Fruit fly (Drosophila melanogaster) whole organism, embryonic: Measurements from ENCODE around the gene CG8136.

ENCODE experiments used
- Adf1 ChIP-seq: fragments of 200-800 bp; sonication (Bioruptor generic); IDR thresholded peaks from 2 replicates; pipeline ENCODE4 v1.3.6; 2022; ENCODE audit warnings: missing biosample characterization, missing genetic modification characterization
- Aef1 ChIP-seq: fragments of 200-800 bp; sonication (Bioruptor generic); IDR thresholded peaks from 3 replicates; pipeline ENCODE4 v1.3.6; 2022; ENCODE audit warnings: missing biosample characterization, missing genetic modification characterization
- Antp ChIP-seq: fragments of 200-800 bp; sonication (Bioruptor generic); optimal IDR thresholded peaks from 3 replicates; lab custom pipeline; 2016; ENCODE audit warnings: missing biosample characterization, missing genetic modification characterization
- CG10366 ChIP-seq: fragments of 200-800 bp; sonication (Bioruptor generic); IDR thresholded peaks from 2 replicates; pipeline ENCODE4 v1.3.6; 2022; ENCODE audit warnings: missing biosample characterization, missing genetic modification characterization
- CG10431 ChIP-seq: fragments of 200-800 bp; sonication (Bioruptor generic); optimal IDR thresholded peaks from 3 replicates; lab custom pipeline; 2018; ENCODE audit warnings: missing biosample characterization, mild to moderate bottlenecking, missing genetic modification characterization
- CG13123 ChIP-seq: fragments of 200-800 bp; sonication (Bioruptor generic); optimal IDR thresholded peaks from 2 replicates; lab custom pipeline; 2016; ENCODE audit warnings: missing biosample characterization, missing genetic modification characterization
- CG13287 ChIP-seq: fragments of 200-800 bp; sonication (Bioruptor generic); IDR thresholded peaks from 2 replicates; pipeline ENCODE4 v1.3.6; 2022; ENCODE audit warnings: missing biosample characterization, missing genetic modification characterization; ENCODE audit not compliant: partially characterized antibody
- CG15073 ChIP-seq: fragments of 200-800 bp; sonication (Bioruptor generic); optimal IDR thresholded peaks from 2 replicates; lab custom pipeline; 2016; ENCODE audit warnings: missing biosample characterization, missing genetic modification characterization
- CG1603 ChIP-seq: fragments of 200-800 bp; sonication (Bioruptor generic); optimal IDR thresholded peaks from 2 replicates; lab custom pipeline; 2019; ENCODE audit warnings: missing biosample characterization, mild to moderate bottlenecking, missing genetic modification characterization, moderate library complexity
- CG1647 ChIP-seq: fragments of 200-800 bp; sonication (Bioruptor generic); optimal IDR thresholded peaks from 3 replicates; lab custom pipeline; 2016; ENCODE audit warnings: missing biosample characterization, missing genetic modification characterization
- CG17385 ChIP-seq: fragments of 200-800 bp; sonication (Bioruptor generic); optimal IDR thresholded peaks from 3 replicates; lab custom pipeline; 2018; ENCODE audit warnings: missing biosample characterization, mild to moderate bottlenecking, missing genetic modification characterization
- CG31224 ChIP-seq: fragments of 200-800 bp; sonication (Bioruptor generic); IDR thresholded peaks from 2 replicates; pipeline ENCODE4 v1.3.6; 2022; ENCODE audit warnings: missing biosample characterization, missing genetic modification characterization
- CG33557 ChIP-seq: fragments of 200-800 bp; sonication (Bioruptor generic); optimal IDR thresholded peaks from 2 replicates; lab custom pipeline; 2019; ENCODE audit warnings: missing biosample characterization, mild to moderate bottlenecking, missing genetic modification characterization, moderate library complexity
- CG3995 ChIP-seq: fragments of 200-800 bp; sonication (Bioruptor generic); optimal IDR thresholded peaks from 3 replicates; lab custom pipeline; 2016; ENCODE audit warnings: missing biosample characterization, missing genetic modification characterization
- CG8765 ChIP-seq: fragments of 200-800 bp; sonication (Bioruptor generic); IDR thresholded peaks from 2 replicates; pipeline ENCODE4 v1.3.6; 2022; ENCODE audit warnings: missing biosample characterization, missing genetic modification characterization
- D ChIP-seq, 2 experiments: fragments of 200-800 bp in 1 of 2; fragments of >200 bp in 1 of 2; sonication (Bioruptor generic) in 1 of 2; optimal IDR thresholded peaks; 2 replicates in 1 of 2; 3 replicates in 1 of 2; lab custom pipeline; 2017; ENCODE audit warnings: mild to moderate bottlenecking in 1 of 2, missing biosample characterization in 1 of 2, missing genetic modification characterization in 1 of 2, missing genetic modification reagents in 1 of 2
- Dad ChIP-seq: fragments of 200-800 bp; sonication (Bioruptor generic); optimal IDR thresholded peaks from 3 replicates; lab custom pipeline; 2016; ENCODE audit warnings: missing biosample characterization, missing genetic modification characterization
- Fer2 ChIP-seq: fragments of 200-800 bp; sonication (Bioruptor generic); optimal IDR thresholded peaks from 2 replicates; lab custom pipeline; 2018; ENCODE audit warnings: missing biosample characterization, mild to moderate bottlenecking, missing genetic modification characterization, moderate library complexity
- GATAe ChIP-seq: fragments of 200-800 bp; sonication (Bioruptor generic); conservative IDR thresholded peaks from 2 replicates; pipeline ENCODE4 v1.3.6; 2022; ENCODE audit warnings: missing biosample characterization, missing genetic modification characterization
- HLH54F ChIP-seq: fragments of 200-800 bp; sonication (Bioruptor generic); optimal IDR thresholded peaks from 3 replicates; lab custom pipeline; 2016; ENCODE audit warnings: missing biosample characterization, missing genetic modification characterization
- Hand ChIP-seq: fragments of 200-800 bp; sonication (Bioruptor generic); optimal IDR thresholded peaks from 2 replicates; lab custom pipeline; 2017; ENCODE audit warnings: mild to moderate bottlenecking, missing biosample characterization, missing genetic modification reagents, missing genetic modification characterization
- Hey ChIP-seq: fragments of 200-800 bp; sonication (Bioruptor generic); optimal IDR thresholded peaks from 3 replicates; lab custom pipeline; 2018; ENCODE audit warnings: missing biosample characterization, mild to moderate bottlenecking, missing genetic modification characterization
- Hr51 ChIP-seq, 2 experiments: fragments of 200-800 bp; sonication (Bioruptor generic); optimal IDR thresholded peaks; 2 replicates in 1 of 2; 3 replicates in 1 of 2; lab custom pipeline; 2016 to 2018; ENCODE audit warnings: missing biosample characterization in 2 of 2, missing genetic modification characterization in 2 of 2, mild to moderate bottlenecking in 1 of 2, moderate library complexity in 1 of 2
- Lpt ChIP-seq: fragments of >200 bp; optimal IDR thresholded peaks from 2 replicates; lab custom pipeline; 2018; ENCODE audit warnings: missing biosample characterization, missing genetic modification characterization
- Poxn ChIP-seq: fragments of 200-800 bp; sonication (Bioruptor generic); IDR thresholded peaks from 2 replicates; pipeline ENCODE4 v1.3.6; 2022; ENCODE audit warnings: missing biosample characterization, missing genetic modification characterization
- Sry-δ ChIP-seq: fragments of 200-800 bp; sonication (Bioruptor generic); optimal IDR thresholded peaks from 2 replicates; lab custom pipeline; 2016; ENCODE audit warnings: missing biosample characterization, missing genetic modification characterization
- Usf ChIP-seq: fragments of 200-800 bp; sonication (Bioruptor generic); optimal IDR thresholded peaks from 2 replicates; lab custom pipeline; 2017; ENCODE audit warnings: missing genotype, missing biosample characterization, missing genetic modification characterization
- Vsx1 ChIP-seq: fragments of 200-800 bp; sonication (Bioruptor generic); optimal IDR thresholded peaks from 2 replicates; lab custom pipeline; 2017; ENCODE audit warnings: missing biosample characterization, mild to moderate bottlenecking, missing genetic modification characterization, missing genetic modification reagents
- ase ChIP-seq: fragments of 200-800 bp; sonication (Bioruptor generic); IDR thresholded peaks from 3 replicates; pipeline ENCODE4 v1.3.6; 2022; ENCODE audit warnings: missing biosample characterization, missing genetic modification characterization
- cad ChIP-seq: fragments of >200 bp; optimal IDR thresholded peaks from 2 replicates; lab custom pipeline; 2017; ENCODE audit warnings: missing biosample characterization, missing genetic modification characterization
- hbn ChIP-seq: fragments of 200-800 bp; sonication (Bioruptor generic); IDR thresholded peaks from 2 replicates; pipeline ENCODE4 v1.3.6; 2022; ENCODE audit warnings: missing biosample characterization, missing genetic modification characterization; ENCODE audit not compliant: partially characterized antibody
- kah ChIP-seq: fragments of 200-800 bp; sonication (Bioruptor generic); optimal IDR thresholded peaks from 2 replicates; lab custom pipeline; 2018; ENCODE audit warnings: missing biosample characterization, mild to moderate bottlenecking, missing genetic modification characterization
- lmd ChIP-seq: fragments of 200-800 bp; sonication (Bioruptor generic); IDR thresholded peaks from 2 replicates; pipeline ENCODE4 v1.3.6; 2022; ENCODE audit warnings: missing biosample characterization, missing genetic modification characterization
- lola ChIP-seq, 3 experiments: fragments of >200 bp in 2 of 3; fragments of 200-800 bp in 1 of 3; sonication (Bioruptor generic) in 1 of 3; optimal IDR thresholded peaks; 2 replicates each; lab custom pipeline; 2017 to 2019; ENCODE audit warnings: missing biosample characterization in 3 of 3, missing genetic modification characterization in 3 of 3, mild to moderate bottlenecking in 1 of 3, moderate library complexity in 1 of 3
- lov ChIP-seq, 2 experiments: fragments of 200-800 bp in 1 of 2; fragments of >200 bp in 1 of 2; sonication (Bioruptor generic) in 1 of 2; IDR thresholded peaks in 1 of 2; optimal IDR thresholded peaks in 1 of 2; 2 replicates in 1 of 2; 3 replicates in 1 of 2; pipeline versions ENCODE4 v1.3.6 to Lab custom; 2017 to 2022; ENCODE audit warnings: missing biosample characterization in 1 of 2, missing genetic modification characterization in 1 of 2
- maf-S ChIP-seq: fragments of 200-800 bp; sonication (Bioruptor generic); optimal IDR thresholded peaks from 2 replicates; lab custom pipeline; 2016; ENCODE audit warnings: missing biosample characterization, missing genetic modification characterization
- nom ChIP-seq: fragments of 200-800 bp; sonication (Bioruptor generic); optimal IDR thresholded peaks from 2 replicates; lab custom pipeline; 2017; ENCODE audit warnings: missing biosample characterization, missing genetic modification characterization, mild to moderate bottlenecking, moderate library complexity, missing genetic modification reagents
- odd ChIP-seq: fragments of 200-800 bp; sonication (Bioruptor generic); optimal IDR thresholded peaks from 2 replicates; lab custom pipeline; 2017; ENCODE audit warnings: missing biosample characterization, mild to moderate bottlenecking, missing genetic modification characterization
- psq ChIP-seq: fragments of 200-800 bp; sonication (Bioruptor generic); optimal IDR thresholded peaks from 2 replicates; lab custom pipeline; 2017; ENCODE audit warnings: missing biosample characterization, missing genetic modification characterization
- run ChIP-seq: fragments of 200-800 bp; sonication (Bioruptor generic); optimal IDR thresholded peaks from 3 replicates; lab custom pipeline; 2018; ENCODE audit warnings: missing biosample characterization, mild to moderate bottlenecking, missing genetic modification characterization
- salm ChIP-seq: fragments of 200-800 bp; sonication (Bioruptor generic); optimal IDR thresholded peaks from 2 replicates; lab custom pipeline; 2018; ENCODE audit warnings: missing biosample characterization, mild to moderate bottlenecking, missing genetic modification characterization
- sc ChIP-seq, 3 experiments: fragments of >200 bp in 2 of 3; fragments of 200-800 bp in 1 of 3; sonication (Bioruptor generic) in 1 of 3; optimal IDR thresholded peaks; 2 replicates in 2 of 3; 3 replicates in 1 of 3; lab custom pipeline; 2017; ENCODE audit warnings: mild to moderate bottlenecking in 1 of 3, missing biosample characterization in 1 of 3, missing genetic modification characterization in 1 of 3, missing genetic modification reagents in 1 of 3
- slou ChIP-seq: fragments of 200-800 bp; sonication (Bioruptor generic); optimal IDR thresholded peaks from 3 replicates; lab custom pipeline; 2016; ENCODE audit warnings: missing biosample characterization, missing genetic modification characterization
- tap ChIP-seq: fragments of 200-800 bp; optimal IDR thresholded peaks from 3 replicates; lab custom pipeline; 2019; ENCODE audit warnings: missing biosample characterization, mild to moderate bottlenecking, missing genetic modification characterization, moderate library complexity
- tll ChIP-seq, 2 experiments: fragments of 200-800 bp in 1 of 2; fragments of >200 bp in 1 of 2; sonication (Bioruptor generic) in 1 of 2; optimal IDR thresholded peaks; 2 replicates each; lab custom pipeline; 2017 to 2019; ENCODE audit warnings: missing biosample characterization in 2 of 2, missing genetic modification characterization in 2 of 2, mild to moderate bottlenecking in 1 of 2, moderate library complexity in 1 of 2
- tna ChIP-seq: fragments of 200-800 bp; sonication (Bioruptor generic); IDR thresholded peaks from 2 replicates; pipeline ENCODE4 v1.3.6; 2022; ENCODE audit warnings: missing biosample characterization, missing genetic modification characterization; ENCODE audit not compliant: partially characterized antibody
- yki ChIP-seq: fragments of >200 bp; optimal IDR thresholded peaks from 3 replicates; lab custom pipeline; 2018

Gene CG8136

dm6 chr3R:8747134-8747870 is 26.1 kb downstream of the CG8136 start, which contains the start of the genes CG9801 and Nasp (continued):
- TF ChIP-seq tll (GFP tag; optimal IDR thresholded peaks at IDR 0.05; lab: Kevin White, UChicago) (no peak), lola (GFP tag; optimal IDR thresholded peaks at IDR 0.05; lab: Kevin White, UChicago) (peak in 1 of 3 experiments; percentile 1), Hand (GFP tag; lab: Kevin White, UChicago) (no peak), GATAe (GFP tag; lab: Robert Waterston, UW) (no peak), Sry-δ (peak; percentile 83), nom (GFP tag; lab: Kevin White, UChicago) (no peak), Vsx1 (GFP tag; lab: Kevin White, UChicago) (no peak), odd (GFP tag; lab: Kevin White, UChicago) (no peak), CG15073 (GFP tag; lab: Kevin White, UChicago) (no peak), CG13287 (GFP tag; lab: Robert Waterston, UW) (peak; percentile 79), Poxn (no peak), CG31224 (GFP tag; lab: Robert Waterston, UW) (0 out of 2 replicates have a peak, but pooled peaks have one; percentile 18), ase (GFP tag; lab: Robert Waterston, UW) (0 out of 3 replicates have a peak, but pooled peaks have one; percentile 9), Fer2 (no peak), psq (GFP tag; lab: Kevin White, UChicago) (peak; percentile 33), CG13123 (GFP tag; lab: Kevin White, UChicago) (no peak), CG17385 (GFP tag; lab: Kevin White, UChicago) (peak; percentile 32), slou (GFP tag; lab: Kevin White, UChicago) (no peak), CG1603 (peak; percentile 84), run (tag; lab: Kevin White, UChicago) (peak; percentile 41), salm (tag; lab: Kevin White, UChicago) (no peak), CG8765 (GFP tag; lab: Robert Waterston, UW) (no peak), yki (lab: Kevin White, UChicago) (no peak), D (optimal IDR thresholded peaks at IDR 0.05; lab: Kevin White, UChicago) (no peak), D (GFP tag; optimal IDR thresholded peaks at IDR 0.05; lab: Kevin White, UChicago) (no peak), sc (optimal IDR thresholded peaks at IDR 0.05; lab: Kevin White, UChicago) (no peak), sc (GFP tag; optimal IDR thresholded peaks at IDR 0.05; lab: Kevin White, UChicago) (no peak), CG10431 (GFP tag; lab: Kevin White, UChicago) (no peak), tap (tag; lab: Kevin White, UChicago) (no peak), tna (GFP tag; lab: Robert Waterston, UW) (peak; percentile 57), hbn (GFP tag; lab: Robert Waterston, UW) (peak; percentile 57), CG3995 (GFP tag; lab: Kevin White, UChicago) (peak; percentile 67), Hey (no peak), Usf (GFP tag; lab: Kevin White, UChicago) (no peak), maf-S (GFP tag; lab: Kevin White, UChicago) (no peak), cad (no peak), Antp (GFP tag; lab: Kevin White, UChicago) (peak; percentile 50), CG10366 (GFP tag; lab: Robert Waterston, UW) (peak; percentile 9; the same call in 1 of the 2 replicates), Hr51 (GFP tag; optimal IDR thresholded peaks at IDR 0.05; lab: Kevin White, UChicago) (peak in 1 of 2 experiments; percentile 18), CG33557 (GFP tag; lab: Kevin White, UChicago) (no peak), kah (GFP tag; lab: Kevin White, UChicago) (peak; percentile 20), HLH54F (peak; percentile 33), lmd (peak; percentile 25; the same call in 1 of the 2 replicates), CG1647 (GFP tag; lab: Kevin White, UChicago) (no peak), lov (optimal IDR thresholded peaks at IDR 0.05; lab: Kevin White, UChicago) (no peak), lov (GFP tag; IDR thresholded peaks at IDR 0.05; lab: Robert Waterston, UW) (no peak), Adf1 (GFP tag; lab: Robert Waterston, UW) (no peak), Aef1 (GFP tag; lab: Robert Waterston, UW) (no peak), Lpt (no peak), Dad (peak; percentile 35)
